Fruit fly (Drosophila melanogaster) Kc167 (cell line): ENCODE measurements around the gene Cyp4d8.

Experiments used
- Myc ChIP-seq: fragments of >200 bp; optimal IDR thresholded peaks from 2 replicates; lab custom pipeline; 2017; ENCODE audit warnings: missing external identifiers
- Sin3A ChIP-seq: fragments of >200 bp; optimal IDR thresholded peaks from 2 replicates; lab custom pipeline; 2018; ENCODE audit warnings: missing external identifiers
- h ChIP-seq: fragments of >200 bp; optimal IDR thresholded peaks from 3 replicates; lab custom pipeline; 2018; ENCODE audit warnings: missing external identifiers
- insv ChIP-seq: fragments of >200 bp; optimal IDR thresholded peaks from 3 replicates; lab custom pipeline; 2018; ENCODE audit warnings: missing external identifiers
- psq ChIP-seq: fragments of >200 bp; optimal IDR thresholded peaks from 2 replicates; lab custom pipeline; 2017; ENCODE audit warnings: missing external identifiers
- ttk ChIP-seq: sonication (Bioruptor generic); optimal IDR thresholded peaks from 2 replicates; lab custom pipeline; 2017; ENCODE audit warnings: missing external identifiers

- TF ChIP-seq psq (lab: Kevin White, UChicago), result no peak
- no peak for TF ChIP-seq h (lab: Kevin White, UChicago)
- TF ChIP-seq Myc (lab: Kevin White, UChicago), result no peak
- no peak for TF ChIP-seq insv (lab: Kevin White, UChicago)
- no peak for TF ChIP-seq Sin3A (lab: Kevin White, UChicago)
- TF ChIP-seq ttk (lab: Kevin White, UChicago), result no peak
Measured at dm6 chr3L:7518351-7519102, 22.5 kb upstream of the Cyp4d8 start, which contains the start of gene ltl.
